Fruit fly (Drosophila melanogaster) whole organism, wandering third instar larva: ENCODE measurements around the gene Sbat.

Experiments used
- GATAd ChIP-seq: sonication (Bioruptor generic); optimal IDR thresholded peaks from 2 replicates; lab custom pipeline; 2016; ENCODE audit warnings: missing biosample characterization, missing genetic modification characterization
- Jra ChIP-seq: sonication (Bioruptor generic); optimal IDR thresholded peaks from 2 replicates; lab custom pipeline; 2016; ENCODE audit warnings: missing biosample characterization, missing genetic modification characterization
- OdsH ChIP-seq: fragments of 200-800 bp; sonication (Bioruptor generic); optimal IDR thresholded peaks from 2 replicates; lab custom pipeline; 2016; ENCODE audit warnings: missing biosample characterization, mild to moderate bottlenecking, missing genetic modification characterization
- brk ChIP-seq: fragments of 200-800 bp; sonication (Bioruptor generic); optimal IDR thresholded peaks from 2 replicates; lab custom pipeline; 2016; ENCODE audit warnings: missing biosample characterization, mild to moderate bottlenecking, missing genetic modification characterization
- dsf ChIP-seq: sonication (Bioruptor generic); optimal IDR thresholded peaks from 2 replicates; lab custom pipeline; 2016; ENCODE audit warnings: missing biosample characterization, missing genetic modification characterization, borderline replicate concordance
- h ChIP-seq: fragments of 200-800 bp; sonication (Bioruptor generic); optimal IDR thresholded peaks from 3 replicates; lab custom pipeline; 2016; ENCODE audit warnings: missing biosample characterization, mild to moderate bottlenecking, missing genetic modification characterization
- psq ChIP-seq: fragments of 200-800 bp; sonication (Bioruptor generic); optimal IDR thresholded peaks from 3 replicates; lab custom pipeline; 2017; ENCODE audit warnings: missing biosample characterization, mild to moderate bottlenecking, missing genetic modification characterization, moderate library complexity
- tai ChIP-seq: sonication (Bioruptor generic); optimal IDR thresholded peaks from 2 replicates; lab custom pipeline; 2016; ENCODE audit warnings: missing biosample characterization, missing genetic modification characterization
- usp ChIP-seq: fragments of >200 bp; optimal IDR thresholded peaks from 2 replicates; lab custom pipeline; 2017; ENCODE audit warnings: missing biosample characterization, missing genetic modification characterization
- woc ChIP-seq: sonication (Bioruptor generic); optimal IDR thresholded peaks from 2 replicates; lab custom pipeline; 2016; ENCODE audit warnings: missing biosample characterization, mild to moderate bottlenecking, missing genetic modification characterization

DNA sequence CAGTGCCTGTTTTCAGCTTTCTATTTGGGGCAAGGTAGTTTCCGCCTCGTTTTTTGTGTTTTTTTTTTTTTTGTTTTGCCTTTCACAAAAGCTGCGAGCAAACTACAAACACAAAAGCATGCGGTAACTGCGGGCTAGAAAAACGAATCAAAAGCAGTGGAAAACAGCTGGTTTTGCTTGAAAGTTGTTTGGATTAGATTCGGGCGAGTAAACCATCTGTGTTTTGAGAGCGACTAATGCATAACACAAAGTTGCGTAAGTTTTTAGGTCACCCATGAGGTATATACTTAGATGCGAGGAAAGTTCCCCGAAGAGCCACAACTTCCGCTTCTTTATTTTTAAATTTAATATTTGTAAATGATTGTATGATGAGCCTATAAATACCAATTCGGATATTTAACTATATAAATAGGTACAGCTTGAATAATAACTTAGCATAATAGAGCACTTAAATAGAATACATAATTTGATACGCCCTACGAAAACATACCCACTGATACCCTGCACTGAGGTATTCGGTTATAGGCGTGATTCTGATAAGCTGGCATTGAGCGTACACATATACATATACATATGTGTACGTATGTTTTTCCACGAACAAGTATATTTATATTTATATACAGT, 5.7 kb upstream of the Sbat start:
- TF ChIP-seq OdsH (GFP tag; lab: Kevin White, UChicago) = no peak
- TF ChIP-seq tai (GFP tag; lab: Kevin White, UChicago) = no peak
- no peak for TF ChIP-seq h (GFP tag; lab: Kevin White, UChicago)
- TF ChIP-seq dsf = no peak
- no peak for TF ChIP-seq GATAd (GFP tag; lab: Kevin White, UChicago)
- TF ChIP-seq usp (GFP tag; lab: Kevin White, UChicago) = no peak
- TF ChIP-seq psq (GFP tag; lab: Kevin White, UChicago) = no peak
- TF ChIP-seq Jra (GFP tag; lab: Kevin White, UChicago) = no peak
- no peak for TF ChIP-seq brk (GFP tag; lab: Kevin White, UChicago)
- TF ChIP-seq woc (GFP tag; lab: Kevin White, UChicago) = no peak
